Fruit fly (Drosophila melanogaster): ENCODE data around the gene CG2162.

The CG2162 gene

dm6 chr3L:3083329-3084083 lies 48.5 kb downstream of the CG2162 start (continued):
- peak; percentile 85 for TF ChIP-seq CG2202 (tag; optimal IDR thresholded peaks at IDR 0.05)
- TF ChIP-seq mirr (GFP tag; optimal IDR thresholded peaks at IDR 0.05) = peak; percentile 87
- peak; percentile 91; the same call in 2 of the 3 replicates for TF ChIP-seq CG2199 (GFP tag; IDR thresholded peaks at IDR 0.05)
- no peak for TF ChIP-seq insv (GFP tag; optimal IDR thresholded peaks at IDR 0.05)
- no peak for TF ChIP-seq lov (optimal IDR thresholded peaks at IDR 0.05)
- TF ChIP-seq lov (GFP tag; IDR thresholded peaks at IDR 0.05) = no peak
- TF ChIP-seq dmrt11E (tag; optimal IDR thresholded peaks at IDR 0.05) = peak; percentile 54
- peak; percentile 43 for TF ChIP-seq CG6683 (GFP tag; optimal IDR thresholded peaks at IDR 0.05)
- no peak for TF ChIP-seq CG33213 (GFP tag; optimal IDR thresholded peaks at IDR 0.05)
- TF ChIP-seq HLH3B (GFP tag; IDR thresholded peaks at IDR 0.05) = peak; percentile 47; the same call in 1 of the 2 replicates
- no peak for TF ChIP-seq CG7357 (GFP tag; IDR thresholded peaks at IDR 0.05)
- TF ChIP-seq CG10274 (GFP tag; optimal IDR thresholded peaks at IDR 0.05) = peak; percentile 41
- TF ChIP-seq CG30020 (tag; optimal IDR thresholded peaks at IDR 0.05) = no peak
- TF ChIP-seq CG5245 (GFP tag; optimal IDR thresholded peaks at IDR 0.05) = peak; percentile 58
- no peak for TF ChIP-seq CG4730 (GFP tag; IDR thresholded peaks at IDR 0.05)
- peak; percentile 81 for TF ChIP-seq CG2875 (GFP tag; optimal IDR thresholded peaks at IDR 0.05)
- TF ChIP-seq CG4424 (GFP tag; optimal IDR thresholded peaks at IDR 0.05) = peak; percentile 55
- TF ChIP-seq jing (GFP tag; optimal IDR thresholded peaks at IDR 0.05) = no peak
- TF ChIP-seq gem (tag; optimal IDR thresholded peaks at IDR 0.05) = peak; percentile 48
- no peak for TF ChIP-seq klu (GFP tag; IDR thresholded peaks at IDR 0.05)
- peak in 1 of 2 experiments; percentile 57 for TF ChIP-seq bsh (GFP tag; optimal IDR thresholded peaks at IDR 0.05)
- TF ChIP-seq CG7987 (GFP tag; optimal IDR thresholded peaks at IDR 0.05) = peak; percentile 51
- no peak; the same call in 1 of the 2 replicates for TF ChIP-seq bbx (GFP tag; IDR thresholded peaks at IDR 0.05; ENCODE audit: partially characterized antibody)
- no peak for TF ChIP-seq tgo (GFP tag; IDR thresholded peaks at IDR 0.05)
- peak; percentile 5 for TF ChIP-seq CG17829 (tag; optimal IDR thresholded peaks at IDR 0.05)
- TF ChIP-seq cg (GFP tag; optimal IDR thresholded peaks at IDR 0.05) = no peak
- TF ChIP-seq CG9797 (GFP tag; optimal IDR thresholded peaks at IDR 0.05) = peak; percentile 3
- no peak for TF ChIP-seq corto (GFP tag; optimal IDR thresholded peaks at IDR 0.05)
- peak; percentile 70 for TF ChIP-seq Atf6 (GFP tag; IDR thresholded peaks at IDR 0.05)
- TF ChIP-seq Hand (GFP tag; optimal IDR thresholded peaks at IDR 0.05) = peak; percentile 39
- TF ChIP-seq grn (GFP tag; optimal IDR thresholded peaks at IDR 0.05) = peak; percentile 97
- TF ChIP-seq usp (GFP tag; optimal IDR thresholded peaks at IDR 0.05) = no peak
- peak; percentile 69 for TF ChIP-seq CG1603 (tag; optimal IDR thresholded peaks at IDR 0.05)
- no peak for TF ChIP-seq Sin3A (optimal IDR thresholded peaks at IDR 0.05)
- TF ChIP-seq pfk (GFP tag; optimal IDR thresholded peaks at IDR 0.05) = peak; percentile 16
- peak; percentile 58 for TF ChIP-seq Fer1 (GFP tag; optimal IDR thresholded peaks at IDR 0.05)
- TF ChIP-seq pho (GFP tag; optimal IDR thresholded peaks at IDR 0.05) = no peak
- TF ChIP-seq CG13296 (GFP tag; optimal IDR thresholded peaks at IDR 0.05) = peak; percentile 16
- TF ChIP-seq CG2120 (GFP tag; optimal IDR thresholded peaks at IDR 0.05) = no peak
- TF ChIP-seq unpg (GFP tag; optimal IDR thresholded peaks at IDR 0.05) = no peak
- no peak for TF ChIP-seq Atf-2 (GFP tag; optimal IDR thresholded peaks at IDR 0.05)
- no peak for TF ChIP-seq CG18011 (GFP tag; optimal IDR thresholded peaks at IDR 0.05)
- peak; percentile 44 for TF ChIP-seq Bdp1 (GFP tag; optimal IDR thresholded peaks at IDR 0.05)
- no peak for TF ChIP-seq fd3F (GFP tag; optimal IDR thresholded peaks at IDR 0.05)
- no peak for TF ChIP-seq ken (GFP tag; IDR thresholded peaks at IDR 0.05)
- TF ChIP-seq br (optimal IDR thresholded peaks at IDR 0.05) = no peak
- no peak for TF ChIP-seq CoRest (tag; optimal IDR thresholded peaks at IDR 0.05)
- TF ChIP-seq CG8478 (optimal IDR thresholded peaks at IDR 0.05) = no peak
- peak; percentile 50 for TF ChIP-seq schlank (tag; optimal IDR thresholded peaks at IDR 0.05)
- TF ChIP-seq vvl (GFP tag; IDR thresholded peaks at IDR 0.05) = peak; percentile 69
- TF ChIP-seq Poxn (GFP tag; IDR thresholded peaks at IDR 0.05) = no peak
